Worm (Caenorhabditis elegans) whole organism, L1 larva: ENCODE results near the gene ZC302.3.

Experiments used
- elt-2 ChIP-seq: sonication (generic microtip); optimal IDR thresholded peaks from 2 replicates; lab custom pipeline; 2016; ENCODE audit warnings: missing genetic modification characterization, mild to moderate bottlenecking, inconsistent platforms, missing compliant biosample characterization, missing genetic modification reagents
- lin-13 ChIP-seq: fragments of 150-350 bp; optimal IDR thresholded peaks from 2 replicates; lab custom pipeline; 2014; ENCODE audit warnings: missing biosample characterization, missing genetic modification reagents, missing genetic modification characterization
- lin-15B ChIP-seq: fragments of 150-350 bp; sonication (generic microtip); optimal IDR thresholded peaks from 3 replicates; lab custom pipeline; 2014; ENCODE audit warnings: missing biosample characterization, missing genetic modification characterization
- lsy-2 ChIP-seq, 2 experiments: fragments of 150-350 bp; optimal IDR thresholded peaks; 2 replicates each; lab custom pipeline; 2014; ENCODE audit warnings: missing biosample characterization in 2 of 2, missing genetic modification characterization in 2 of 2
- nhr-11 ChIP-seq: fragments of 150-350 bp; optimal IDR thresholded peaks from 2 replicates; lab custom pipeline; 2014; ENCODE audit warnings: missing biosample characterization, missing genetic modification characterization
- nhr-237 ChIP-seq: fragments of 150-350 bp; optimal IDR thresholded peaks from 2 replicates; lab custom pipeline; 2014; ENCODE audit warnings: missing biosample characterization, missing genetic modification characterization
- nhr-76 ChIP-seq: sonication (generic microtip); optimal IDR thresholded peaks from 2 replicates; lab custom pipeline; 2017; ENCODE audit warnings: missing biosample characterization, missing genetic modification characterization
- nhr-77 ChIP-seq: fragments of 150-350 bp; optimal IDR thresholded peaks from 2 replicates; lab custom pipeline; 2014; ENCODE audit warnings: missing biosample characterization, missing genetic modification characterization
- nhr-85 ChIP-seq: sonication (generic microtip); peaks from one replicate; lab custom pipeline; 2016; ENCODE audit warnings: missing genetic modification characterization, inconsistent platforms, missing compliant biosample characterization
- ztf-11 ChIP-seq, 2 experiments: sonication (generic microtip); optimal IDR thresholded peaks; 2 replicates each; lab custom pipeline; 2016 to 2017; ENCODE audit warnings: missing genetic modification characterization in 2 of 2, missing biosample characterization in 1 of 2, missing compliant biosample characterization in 1 of 2

- no peak for TF ChIP-seq nhr-77 (tag; lab: Kevin White, UChicago)
- TF ChIP-seq nhr-11 (tag; lab: Kevin White, UChicago) = no peak
- no peak for TF ChIP-seq lin-13
- TF ChIP-seq ztf-11 (tag; optimal IDR thresholded peaks at IDR 0.05; lab: Kevin White, UChicago) = no peak
- TF ChIP-seq nhr-85 (tag; lab: Kevin White, UChicago) = no peak
- TF ChIP-seq nhr-237 (tag; lab: Kevin White, UChicago) = no peak
- TF ChIP-seq nhr-76 (tag; lab: Kevin White, UChicago) = no peak
- no peak for TF ChIP-seq elt-2
- TF ChIP-seq lin-15B = no peak
- no peak for TF ChIP-seq lsy-2 (tag; optimal IDR thresholded peaks at IDR 0.05; lab: Kevin White, UChicago)
These were observed 6.2 kb upstream of the ZC302.3 start, which contains the start of the genes selt-1.2 and F28H7.2 for ce11 chrV:10747263-10747951.
